Fruit fly (Drosophila melanogaster) whole organism, embryonic: ENCODE measurements around the gene CG11307.

Source experiments
- Awh ChIP-seq: fragments of 200-800 bp; sonication (Bioruptor generic); IDR thresholded peaks from 2 replicates; pipeline ENCODE4, ENCODE4 v1.3.6; 2022; ENCODE audit warnings: missing biosample characterization, missing genetic modification characterization
- BtbVII ChIP-seq: fragments of 200-800 bp; sonication (Bioruptor generic); optimal IDR thresholded peaks from 3 replicates; lab custom pipeline; 2017; ENCODE audit warnings: missing biosample characterization, mild to moderate bottlenecking, missing genetic modification characterization
- CG10147 ChIP-seq: fragments of 200-800 bp; sonication (Bioruptor generic); optimal IDR thresholded peaks from 2 replicates; lab custom pipeline; 2019; ENCODE audit warnings: missing biosample characterization, mild to moderate bottlenecking, missing genetic modification characterization, moderate library complexity
- CG10209 ChIP-seq: fragments of 200-800 bp; sonication (Bioruptor generic); optimal IDR thresholded peaks from 3 replicates; lab custom pipeline; 2017; ENCODE audit warnings: missing biosample characterization, mild to moderate bottlenecking, missing genetic modification characterization, missing genetic modification reagents
- CG11085 ChIP-seq: fragments of 200-800 bp; sonication (Bioruptor generic); IDR thresholded peaks from 2 replicates; pipeline ENCODE4 v1.3.6; 2022; ENCODE audit warnings: missing biosample characterization, missing genetic modification characterization
- CG11456 ChIP-seq: fragments of 200-800 bp; sonication (Bioruptor generic); IDR thresholded peaks from 3 replicates; pipeline ENCODE4 v1.3.6; 2022; ENCODE audit warnings: missing biosample characterization, missing genetic modification characterization
- CG12104 ChIP-seq: fragments of 200-800 bp; sonication (Bioruptor generic); optimal IDR thresholded peaks from 3 replicates; lab custom pipeline; 2016; ENCODE audit warnings: missing biosample characterization, missing genetic modification characterization
- CG15514 ChIP-seq: fragments of 200-800 bp; sonication (Bioruptor generic); optimal IDR thresholded peaks from 3 replicates; lab custom pipeline; 2017; ENCODE audit warnings: missing biosample characterization, missing genetic modification characterization, mild to moderate bottlenecking, moderate library complexity, missing genetic modification reagents
- CG16863 ChIP-seq: fragments of 200-800 bp; sonication (Bioruptor generic); optimal IDR thresholded peaks from 3 replicates; lab custom pipeline; 2016; ENCODE audit warnings: missing biosample characterization, missing genetic modification characterization
- CG17359 ChIP-seq: fragments of 200-800 bp; sonication (Bioruptor generic); optimal IDR thresholded peaks from 3 replicates; lab custom pipeline; 2018; ENCODE audit warnings: missing biosample characterization, mild to moderate bottlenecking, missing genetic modification characterization, moderate library complexity
- CG17912 ChIP-seq: fragments of 200-800 bp; sonication (Bioruptor generic); optimal IDR thresholded peaks from 2 replicates; lab custom pipeline; 2018; ENCODE audit warnings: missing biosample characterization, mild to moderate bottlenecking, missing genetic modification characterization
- CG1832 ChIP-seq: fragments of 200-800 bp; sonication (Bioruptor generic); optimal IDR thresholded peaks from 2 replicates; lab custom pipeline; 2017; ENCODE audit warnings: missing biosample characterization, mild to moderate bottlenecking, missing genetic modification characterization, inconsistent platforms
- CG18599 ChIP-seq: fragments of 200-800 bp; sonication (Bioruptor generic); optimal IDR thresholded peaks from 3 replicates; lab custom pipeline; 2017; ENCODE audit warnings: missing biosample characterization, missing genetic modification characterization, mild to moderate bottlenecking, moderate library complexity, missing genetic modification reagents
- CG18764 ChIP-seq: fragments of 200-800 bp; sonication (Bioruptor generic); optimal IDR thresholded peaks from 3 replicates; lab custom pipeline; 2016; ENCODE audit warnings: missing biosample characterization, missing genetic modification characterization
- CG3407 ChIP-seq: fragments of 200-800 bp; sonication (Bioruptor generic); optimal IDR thresholded peaks from 2 replicates; lab custom pipeline; 2018; ENCODE audit warnings: missing biosample characterization, mild to moderate bottlenecking, missing genetic modification characterization
- CG3847 ChIP-seq: fragments of 200-800 bp; sonication (Bioruptor generic); IDR thresholded peaks from 2 replicates; pipeline ENCODE4 v1.3.6; 2022; ENCODE audit warnings: missing biosample characterization, missing genetic modification characterization
- CG4617 ChIP-seq: fragments of 200-800 bp; sonication (Bioruptor generic); optimal IDR thresholded peaks from 3 replicates; lab custom pipeline; 2016; ENCODE audit warnings: missing biosample characterization, missing genetic modification characterization, borderline replicate concordance
- CG5180 ChIP-seq: fragments of 200-800 bp; sonication (Bioruptor generic); optimal IDR thresholded peaks from 3 replicates; lab custom pipeline; 2017; ENCODE audit warnings: missing biosample characterization, missing genetic modification characterization, mild to moderate bottlenecking, moderate library complexity, missing genetic modification reagents
- CG6654 ChIP-seq: fragments of 200-800 bp; sonication (Bioruptor generic); optimal IDR thresholded peaks from 2 replicates; lab custom pipeline; 2017; ENCODE audit warnings: missing biosample characterization, mild to moderate bottlenecking, missing genetic modification characterization
- CG7556 ChIP-seq: fragments of 200-800 bp; sonication (Bioruptor generic); optimal IDR thresholded peaks from 2 replicates; lab custom pipeline; 2017; ENCODE audit warnings: missing biosample characterization, mild to moderate bottlenecking, missing genetic modification characterization
- CG7786 ChIP-seq: fragments of 200-800 bp; sonication (Bioruptor generic); optimal IDR thresholded peaks from 2 replicates; lab custom pipeline; 2016; ENCODE audit warnings: missing biosample characterization, missing genetic modification characterization
- CG8765 ChIP-seq: fragments of 200-800 bp; sonication (Bioruptor generic); IDR thresholded peaks from 2 replicates; pipeline ENCODE4 v1.3.6; 2022; ENCODE audit warnings: missing biosample characterization, missing genetic modification characterization
- CG9876 ChIP-seq: fragments of 200-800 bp; sonication (Bioruptor generic); optimal IDR thresholded peaks from 2 replicates; lab custom pipeline; 2016; ENCODE audit warnings: missing biosample characterization, missing genetic modification characterization
- E2f2 ChIP-seq: fragments of 200-800 bp; sonication (Bioruptor generic); IDR thresholded peaks from 2 replicates; pipeline ENCODE4 v1.3.6; 2022; ENCODE audit warnings: missing biosample characterization, missing genetic modification characterization
- Gug ChIP-seq: fragments of 200-800 bp; sonication (Bioruptor generic); IDR thresholded peaks from 4 replicates; pipeline ENCODE4 v1.3.6; 2022; ENCODE audit warnings: missing biosample characterization, missing genetic modification characterization
- Hey ChIP-seq: fragments of 200-800 bp; sonication (Bioruptor generic); optimal IDR thresholded peaks from 3 replicates; lab custom pipeline; 2018; ENCODE audit warnings: missing biosample characterization, mild to moderate bottlenecking, missing genetic modification characterization
- Lhr ChIP-seq: fragments of 200-800 bp; sonication (Bioruptor generic); optimal IDR thresholded peaks from 3 replicates; lab custom pipeline; 2017; ENCODE audit warnings: mild to moderate bottlenecking, missing biosample characterization, missing genetic modification reagents, missing genetic modification characterization
- Meics ChIP-seq: fragments of 200-800 bp; sonication (Bioruptor generic); optimal IDR thresholded peaks from 2 replicates; lab custom pipeline; 2017; ENCODE audit warnings: missing biosample characterization, mild to moderate bottlenecking, missing genetic modification characterization
- Oli ChIP-seq: fragments of 200-800 bp; sonication (Bioruptor generic); optimal IDR thresholded peaks from 2 replicates; lab custom pipeline; 2018; ENCODE audit warnings: missing biosample characterization, mild to moderate bottlenecking, missing genetic modification characterization, moderate library complexity
- Xbp1 ChIP-seq: fragments of 200-800 bp; sonication (Bioruptor generic); optimal IDR thresholded peaks from 3 replicates; lab custom pipeline; 2016; ENCODE audit warnings: missing biosample characterization, mild to moderate bottlenecking, missing genetic modification characterization
- cg ChIP-seq: fragments of 200-800 bp; sonication (Bioruptor generic); optimal IDR thresholded peaks from 3 replicates; lab custom pipeline; 2019; ENCODE audit warnings: missing biosample characterization, mild to moderate bottlenecking, missing genetic modification characterization, moderate library complexity
- chif ChIP-seq, 2 experiments: fragments of 200-800 bp; sonication (Bioruptor generic); optimal IDR thresholded peaks; 3 replicates each; lab custom pipeline; 2016; ENCODE audit warnings: missing biosample characterization in 2 of 2, missing genetic modification characterization in 2 of 2
- corto ChIP-seq: fragments of 200-800 bp; sonication (Bioruptor generic); optimal IDR thresholded peaks from 2 replicates; lab custom pipeline; 2016; ENCODE audit warnings: missing biosample characterization, mild to moderate bottlenecking, missing genetic modification characterization, moderate library complexity
- crc ChIP-seq: fragments of 200-800 bp; sonication (Bioruptor generic); optimal IDR thresholded peaks from 2 replicates; lab custom pipeline; 2016; ENCODE audit warnings: missing biosample characterization, missing genetic modification characterization
- croc ChIP-seq: fragments of 200-800 bp; sonication (Bioruptor generic); conservative IDR thresholded peaks from 3 replicates; pipeline ENCODE4 v1.3.6; 2022; ENCODE audit warnings: missing biosample characterization, missing genetic modification characterization
- crp ChIP-seq, 2 experiments: fragments of 200-800 bp; sonication (Bioruptor generic); optimal IDR thresholded peaks; 2 replicates in 1 of 2; 3 replicates in 1 of 2; lab custom pipeline; 2017; ENCODE audit warnings: missing biosample characterization in 2 of 2, missing genetic modification characterization in 2 of 2, mild to moderate bottlenecking in 1 of 2, moderate library complexity in 1 of 2
- esg ChIP-seq: fragments of 200-800 bp; sonication (Bioruptor generic); conservative IDR thresholded peaks from 2 replicates; pipeline ENCODE4 v1.3.6; 2022; ENCODE audit warnings: missing biosample characterization, missing genetic modification characterization
- fd96Cb ChIP-seq: fragments of 200-800 bp; sonication (Bioruptor generic); optimal IDR thresholded peaks from 2 replicates; lab custom pipeline; 2018; ENCODE audit warnings: missing biosample characterization, mild to moderate bottlenecking, missing genetic modification characterization, moderate library complexity
- grau ChIP-seq: fragments of 200-800 bp; optimal IDR thresholded peaks from 3 replicates; lab custom pipeline; 2019; ENCODE audit warnings: missing biosample characterization, mild to moderate bottlenecking, missing genetic modification characterization, moderate library complexity
- gsb ChIP-seq: fragments of 200-800 bp; sonication (Bioruptor generic); IDR thresholded peaks from 2 replicates; pipeline ENCODE4 v1.3.6; 2022; ENCODE audit warnings: missing biosample characterization, missing genetic modification characterization
- gt ChIP-seq: fragments of 200-800 bp; sonication (Bioruptor generic); IDR thresholded peaks from 2 replicates; pipeline ENCODE4 v1.3.6; 2022; ENCODE audit warnings: missing biosample characterization, missing genetic modification characterization
- ham ChIP-seq: fragments of 200-800 bp; sonication (Bioruptor generic); IDR thresholded peaks from 2 replicates; pipeline ENCODE4 v1.3.6; 2022; ENCODE audit warnings: missing biosample characterization, missing genetic modification characterization
- hth ChIP-seq: fragments of >200 bp; optimal IDR thresholded peaks from 2 replicates; lab custom pipeline; 2017; ENCODE audit warnings: inconsistent platforms
- jigr1 ChIP-seq: fragments of 200-800 bp; sonication (Bioruptor generic); IDR thresholded peaks from 3 replicates; pipeline ENCODE4 v1.3.6; 2022; ENCODE audit warnings: missing biosample characterization, missing genetic modification characterization
- mam ChIP-seq: fragments of 200-800 bp; sonication (Bioruptor generic); optimal IDR thresholded peaks from 3 replicates; lab custom pipeline; 2016; ENCODE audit warnings: missing biosample characterization, missing genetic modification characterization
- pan ChIP-seq, 4 experiments: fragments of >200 bp in 3 of 4; fragments of 200-800 bp in 1 of 4; sonication (Bioruptor generic) in 1 of 4; optimal IDR thresholded peaks in 3 of 4; IDR thresholded peaks in 1 of 4; 2 replicates each; pipeline versions ENCODE4 v1.3.6 to Lab custom; 2017 to 2022; ENCODE audit warnings: missing biosample characterization in 2 of 4, missing genetic modification characterization in 2 of 4, mixed read lengths in 1 of 4
- schlank ChIP-seq: fragments of 200-800 bp; sonication (Bioruptor generic); optimal IDR thresholded peaks from 2 replicates; lab custom pipeline; 2018; ENCODE audit warnings: missing biosample characterization, mild to moderate bottlenecking, missing genetic modification characterization
- sd ChIP-seq: fragments of 200-800 bp; sonication (Bioruptor generic); optimal IDR thresholded peaks from 3 replicates; lab custom pipeline; 2018; ENCODE audit warnings: missing biosample characterization, mild to moderate bottlenecking, missing genetic modification characterization, moderate library complexity
- vfl ChIP-seq: fragments of 200-800 bp; sonication (Bioruptor generic); optimal IDR thresholded peaks from 2 replicates; lab custom pipeline; 2016; ENCODE audit warnings: missing biosample characterization, missing genetic modification characterization
- z ChIP-seq: fragments of 200-800 bp; sonication (Bioruptor generic); IDR thresholded peaks from 3 replicates; pipeline ENCODE4 v1.3.6; 2022; ENCODE audit warnings: missing biosample characterization, missing genetic modification characterization

The CG11307 gene

DNA sequence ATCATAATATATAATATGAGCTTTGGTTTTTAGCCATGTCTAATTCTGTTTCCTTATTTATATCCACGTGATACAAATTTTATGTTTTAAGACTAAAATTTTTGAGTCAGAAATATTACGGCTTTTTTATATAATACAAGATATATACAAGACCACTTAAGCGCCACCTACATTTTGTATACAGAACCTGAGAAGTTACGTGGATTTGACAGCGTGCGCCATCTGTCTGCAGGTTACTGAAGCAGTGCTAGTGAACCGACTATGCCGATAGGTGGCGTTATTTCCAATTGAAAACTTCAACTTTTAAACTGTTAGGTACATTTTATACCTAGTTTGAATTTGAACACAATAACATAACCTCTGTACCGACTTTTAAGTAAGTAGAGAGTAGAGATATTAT lies 35.3 kb downstream of the CG11307 start (continued):
- TF ChIP-seq gsb = no peak
- peak; percentile 61 for TF ChIP-seq CG3847 (GFP tag; lab: Robert Waterston, UW)
- TF ChIP-seq ham (GFP tag; lab: Robert Waterston, UW) = no peak
- TF ChIP-seq CG5180 (GFP tag; lab: Kevin White, UChicago) = no peak
- TF ChIP-seq cg = no peak
- no peak for TF ChIP-seq pan (optimal IDR thresholded peaks at IDR 0.05; lab: Kevin White, UChicago)
- peak in 1 of 2 experiments; percentile 68 for TF ChIP-seq pan (GFP tag; optimal IDR thresholded peaks at IDR 0.05 in 1 of 2, IDR thresholded peaks at IDR 0.05 in 1 of 2)
- TF ChIP-seq Hey = no peak
- no peak for TF ChIP-seq esg (GFP tag; lab: Robert Waterston, UW)
- peak; percentile 39 for TF ChIP-seq CG7786
- no peak for TF ChIP-seq CG18599
- peak; percentile 72 for TF ChIP-seq CG17359 (tag; lab: Kevin White, UChicago)
- no peak for TF ChIP-seq z (GFP tag; lab: Robert Waterston, UW)
- TF ChIP-seq Lhr (GFP tag; lab: Kevin White, UChicago) = peak; percentile 85
- peak; percentile 42 for TF ChIP-seq CG4617 (GFP tag; lab: Kevin White, UChicago)
- peak; percentile 74 for TF ChIP-seq grau
- TF ChIP-seq E2f2 = peak; percentile 46; the same call in 1 of the 2 replicates
- no peak for TF ChIP-seq jigr1 (GFP tag; lab: Robert Waterston, UW)
- no peak for TF ChIP-seq BtbVII (GFP tag; lab: Kevin White, UChicago)
- TF ChIP-seq CG7556 = peak; percentile 19
- peak; percentile 96 for TF ChIP-seq CG11456 (GFP tag; lab: Robert Waterston, UW)
- TF ChIP-seq Gug (GFP tag; lab: Robert Waterston, UW) = peak; percentile 70
- no peak for TF ChIP-seq corto
- peak; percentile 73 for TF ChIP-seq CG9876 (GFP tag; lab: Kevin White, UChicago)
- TF ChIP-seq gt (GFP tag; lab: Robert Waterston, UW) = no peak
- TF ChIP-seq sd (tag; lab: Kevin White, UChicago) = no peak
- peak; percentile 29 for TF ChIP-seq vfl
- no peak for TF ChIP-seq CG1832 (GFP tag; lab: Kevin White, UChicago)
- TF ChIP-seq Meics (GFP tag; lab: Kevin White, UChicago) = peak; percentile 67
- no peak for TF ChIP-seq CG8765 (GFP tag; lab: Robert Waterston, UW)
- TF ChIP-seq CG17912 (GFP tag; lab: Kevin White, UChicago) = peak; percentile 50
- TF ChIP-seq schlank (tag; lab: Kevin White, UChicago) = no peak
- TF ChIP-seq Awh = no peak
- TF ChIP-seq CG18764 = peak; percentile 62
- TF ChIP-seq croc (GFP tag; lab: Robert Waterston, UW) = peak; percentile 34; the same call in 1 of the 3 replicates
- TF ChIP-seq CG11085 (GFP tag; lab: Robert Waterston, UW) = peak; percentile 78
- no peak for TF ChIP-seq CG12104 (GFP tag; lab: Kevin White, UChicago)
- peak; percentile 54 to 91 for TF ChIP-seq chif (GFP tag; optimal IDR thresholded peaks at IDR 0.05; lab: Kevin White, UChicago)
- TF ChIP-seq Oli (tag; lab: Kevin White, UChicago) = peak; percentile 27
- no peak for TF ChIP-seq crp (GFP tag; optimal IDR thresholded peaks at IDR 0.05; lab: Kevin White, UChicago)
- TF ChIP-seq fd96Cb (tag; lab: Kevin White, UChicago) = peak; percentile 38
- no peak for TF ChIP-seq hth (lab: Kevin White, UChicago)
- TF ChIP-seq crc (GFP tag; lab: Kevin White, UChicago) = no peak
- TF ChIP-seq CG15514 = peak; percentile 38
- peak; percentile 47 for TF ChIP-seq CG10147 (GFP tag; lab: Kevin White, UChicago)
- TF ChIP-seq CG3407 = peak; percentile 37
- peak; percentile 46 for TF ChIP-seq CG10209 (GFP tag; lab: Kevin White, UChicago)
- peak; percentile 63 for TF ChIP-seq CG6654 (GFP tag; lab: Kevin White, UChicago)
- peak; percentile 66 for TF ChIP-seq mam (GFP tag; lab: Kevin White, UChicago)
- peak; percentile 92 for TF ChIP-seq Xbp1 (GFP tag; lab: Kevin White, UChicago)
- peak; percentile 72 for TF ChIP-seq CG16863 (GFP tag; lab: Kevin White, UChicago)
